Worm (Caenorhabditis elegans) whole organism, early embryonic: ENCODE results near the gene ZK1248.20.

ENCODE experiments used
- B0310.2 ChIP-seq: sonication (generic microtip); optimal IDR thresholded peaks from 2 replicates; lab custom pipeline; 2016; ENCODE audit warnings: mild to moderate bottlenecking, missing genetic modification characterization, missing compliant biosample characterization
- F13C5.2 ChIP-seq: sonication (generic microtip); optimal IDR thresholded peaks from 2 replicates; lab custom pipeline; 2017; ENCODE audit warnings: mild to moderate bottlenecking, missing genetic modification characterization, inconsistent platforms, missing compliant biosample characterization
- aly-1 ChIP-seq: sonication (generic microtip); optimal IDR thresholded peaks from 2 replicates; lab custom pipeline; 2016; ENCODE audit warnings: missing genetic modification characterization, missing compliant biosample characterization
- ama-1 ChIP-seq: fragments of 150-350 bp; optimal IDR thresholded peaks from 2 replicates; lab custom pipeline; 2014
- ceh-13 ChIP-seq: fragments of 200-800 bp; sonication (Bioruptor generic); optimal IDR thresholded peaks from 2 replicates; lab custom pipeline; 2018; ENCODE audit warnings: mild to moderate bottlenecking, missing genetic modification characterization, missing compliant biosample characterization
- ceh-36 ChIP-seq: sonication (generic microtip); optimal IDR thresholded peaks from 2 replicates; lab custom pipeline; 2016; ENCODE audit warnings: missing genetic modification characterization, inconsistent platforms, missing compliant biosample characterization
- ets-7 ChIP-seq: sonication (generic microtip); optimal IDR thresholded peaks from 2 replicates; lab custom pipeline; 2016; ENCODE audit warnings: missing genotype, missing genetic modification characterization, missing compliant biosample characterization
- flt-1 ChIP-seq: fragments of 200-800 bp; sonication (Bioruptor generic); IDR thresholded peaks from 2 replicates; pipeline ENCODE4 v1.3.6; 2022; ENCODE audit warnings: missing genetic modification characterization, missing compliant biosample characterization
- hmbx-1 ChIP-seq: sonication (generic microtip); optimal IDR thresholded peaks from 2 replicates; lab custom pipeline; 2016; ENCODE audit warnings: mild to moderate bottlenecking, missing genetic modification characterization, missing compliant biosample characterization
- hmg-4 ChIP-seq: fragments of 200-800 bp; sonication (Bioruptor generic); optimal IDR thresholded peaks from 2 replicates; lab custom pipeline; 2018; ENCODE audit warnings: mild to moderate bottlenecking, missing genetic modification characterization, missing compliant biosample characterization
- hnd-1 ChIP-seq: sonication (generic microtip); optimal IDR thresholded peaks from 2 replicates; lab custom pipeline; 2016; ENCODE audit warnings: missing genetic modification characterization, missing compliant biosample characterization
- pes-1 ChIP-seq: fragments of 200-800 bp; sonication (Bioruptor generic); IDR thresholded peaks from 2 replicates; pipeline ENCODE4 v1.3.6; 2022; ENCODE audit warnings: missing genetic modification reagents, missing genetic modification characterization, missing compliant biosample characterization
- scrt-1 ChIP-seq: fragments of 200-800 bp; sonication (Bioruptor generic); IDR thresholded peaks from 2 replicates; pipeline ENCODE4 v1.3.6; 2022; ENCODE audit warnings: missing genetic modification characterization, missing compliant biosample characterization
- sea-1 ChIP-seq: fragments of 200-800 bp; sonication (Bioruptor generic); conservative IDR thresholded peaks from 2 replicates; pipeline ENCODE4 v1.3.6; 2022; ENCODE audit warnings: missing genetic modification characterization, missing compliant biosample characterization
- tbx-11 ChIP-seq: fragments of 200-800 bp; sonication (Bioruptor generic); IDR thresholded peaks from 2 replicates; pipeline ENCODE4 v1.3.6; 2022; ENCODE audit warnings: missing genetic modification characterization, missing compliant biosample characterization
- tbx-37 ChIP-seq: fragments of 200-800 bp; sonication (Bioruptor generic); conservative IDR thresholded peaks from 2 replicates; pipeline ENCODE4 v1.3.6; 2022; ENCODE audit warnings: missing genetic modification reagents, missing genetic modification characterization, missing compliant biosample characterization
- tra-4 ChIP-seq: sonication (generic microtip); optimal IDR thresholded peaks from 2 replicates; lab custom pipeline; 2017; ENCODE audit warnings: missing genetic modification characterization, missing compliant biosample characterization

Gene ZK1248.20

DNA sequence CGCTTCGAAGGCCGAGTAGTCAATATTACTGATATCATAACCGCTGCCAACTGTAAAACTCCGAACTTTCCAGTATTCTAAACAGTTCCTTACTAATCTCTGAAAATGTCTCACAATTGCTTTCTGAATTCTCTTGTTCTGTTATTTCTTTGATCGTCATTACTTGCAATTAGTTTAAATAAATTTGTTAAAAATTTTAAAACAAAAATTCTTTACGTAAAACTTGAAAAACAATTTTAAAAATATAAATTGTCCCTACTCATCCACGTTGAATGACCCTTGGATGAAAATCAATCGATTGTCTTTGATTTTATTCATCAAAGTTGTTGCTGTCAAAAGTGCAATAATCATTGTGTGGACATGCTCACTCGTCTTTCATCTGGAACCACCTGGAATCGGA, 22.3 kb upstream of the ZK1248.20 start, which contains the start of gene acdh-8:
TSS of gene acdh-8 (plus strand) at position 301 of the 400 bp plus-strand sequence.
- TF ChIP-seq scrt-1 (GFP tag; lab: Robert Waterston, UW) (no peak), B0310.2 (no peak), sea-1 (GFP tag; lab: Robert Waterston, UW) (no peak), tbx-37 (GFP tag; lab: Robert Waterston, UW) (no peak)

DNA sequence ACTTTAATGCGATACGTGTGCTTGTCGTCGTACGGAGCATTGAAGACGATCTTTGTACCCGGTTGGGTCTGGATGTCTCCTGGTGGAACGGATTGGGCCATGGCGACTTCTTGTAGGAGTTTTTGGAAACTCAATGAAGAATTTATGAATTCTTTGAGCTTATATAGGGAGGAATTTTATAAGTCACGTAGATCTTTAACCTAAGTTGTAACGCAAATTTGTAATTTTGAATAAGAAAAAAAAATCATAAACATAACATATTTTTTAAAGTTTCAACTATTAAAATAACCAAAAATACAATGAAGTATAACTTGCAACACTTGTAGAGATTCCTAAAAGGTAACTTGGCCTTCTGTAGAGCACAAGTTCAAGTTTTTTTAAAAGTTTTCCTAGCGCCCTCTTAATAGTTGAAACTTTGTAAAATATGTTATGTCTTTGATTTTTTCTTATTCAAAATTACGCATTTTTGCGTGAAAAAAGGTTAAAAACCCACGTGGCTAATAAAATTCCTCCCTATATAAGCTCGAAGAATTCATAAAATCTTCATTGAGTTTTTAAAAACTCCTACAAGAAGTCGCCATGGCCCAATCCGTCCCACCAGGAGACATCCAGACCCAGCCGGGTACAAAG, 19.0 kb upstream of the ZK1248.20 start, which contains the start of the genes msp-63 and msp-142:
TSS of gene msp-63 (minus strand) at position 101 of the 630 bp plus-strand sequence.
TSS of gene msp-142 (plus strand) at position 580 of the 630 bp plus-strand sequence.
- no peak for TF ChIP-seq scrt-1 (GFP tag; lab: Robert Waterston, UW)
- TF ChIP-seq flt-1 (GFP tag; lab: Robert Waterston, UW), result no peak
- TF ChIP-seq aly-1 (tag; lab: Kevin White, UChicago), result no peak

DNA sequence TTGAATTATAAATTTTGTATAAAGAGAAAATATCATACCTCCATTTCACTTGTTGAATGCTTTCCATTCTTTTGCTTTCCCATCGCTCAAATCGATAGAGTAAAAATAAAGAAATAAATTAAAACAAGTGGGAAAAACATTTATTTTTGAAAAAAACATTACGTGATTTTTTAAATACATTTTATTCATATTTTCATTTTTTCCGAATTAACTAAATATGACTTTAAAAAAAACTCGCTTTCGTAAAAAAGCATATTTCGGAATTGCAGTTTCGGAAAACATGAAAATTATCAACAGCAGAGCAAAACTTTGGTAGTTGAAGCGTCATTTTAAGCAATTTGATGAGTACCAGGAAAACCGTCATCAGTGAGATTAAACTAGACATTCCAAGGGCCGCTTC, 16.9 kb upstream of the ZK1248.20 start, which contains the start of gene K05F1.8:
TSS of gene K05F1.8 (minus strand) at position 101 of the 400 bp plus-strand sequence.
- no peak for TF ChIP-seq hmg-4 (GFP tag; lab: Kevin White, UChicago)
- no peak for TF ChIP-seq ceh-36
- no peak for TF ChIP-seq sea-1 (GFP tag; lab: Robert Waterston, UW)
- no peak for TF ChIP-seq hnd-1 (tag; lab: Kevin White, UChicago)
- no peak for TF ChIP-seq ets-7 (tag; lab: Kevin White, UChicago)
- no peak for TF ChIP-seq F13C5.2
- no peak for TF ChIP-seq scrt-1 (GFP tag; lab: Robert Waterston, UW)
- TF ChIP-seq flt-1 (GFP tag; lab: Robert Waterston, UW), result no peak
- TF ChIP-seq hmbx-1, result no peak
- no peak for TF ChIP-seq B0310.2
- TF ChIP-seq ceh-13 (GFP tag; lab: Kevin White, UChicago), result no peak
- TF ChIP-seq pes-1 (GFP tag; lab: Robert Waterston, UW), result no peak
- no peak for TF ChIP-seq tbx-37 (GFP tag; lab: Robert Waterston, UW)
- no peak for TF ChIP-seq tra-4 (tag; lab: Kevin White, UChicago)
- no peak for TF ChIP-seq ama-1 (lab: Kevin White, UChicago)
- TF ChIP-seq tbx-11 (GFP tag; lab: Robert Waterston, UW), result no peak
- no peak for TF ChIP-seq aly-1 (tag; lab: Kevin White, UChicago)

DNA sequence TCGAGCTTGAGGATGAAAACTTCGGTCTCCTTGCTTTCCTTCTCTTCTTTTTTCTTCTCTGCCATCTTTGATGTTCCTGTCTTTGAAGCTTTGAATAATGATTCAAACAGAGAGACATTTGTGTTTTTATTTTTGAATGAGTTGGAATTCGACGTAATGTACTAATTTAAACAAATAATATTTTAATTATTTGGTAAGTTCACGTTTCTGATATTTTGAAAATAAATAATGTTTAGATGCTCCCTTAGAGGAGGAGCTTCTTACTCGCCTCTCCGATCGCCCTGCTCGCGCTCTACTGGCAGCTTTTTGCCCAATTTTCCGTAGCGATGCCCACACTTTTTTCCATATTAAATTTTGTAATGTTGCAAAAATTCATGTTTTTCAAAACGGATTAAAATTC, 15.4 kb upstream of the ZK1248.20 start, which contains the start of the genes K05F1.9 and K05F1.1:
TSS of gene K05F1.9 (minus strand) at position 101 of the 400 bp plus-strand sequence.
TSS of gene K05F1.1 (plus strand) at position 308 of the 400 bp plus-strand sequence.
- no peak for TF ChIP-seq hmbx-1
- no peak for TF ChIP-seq ceh-36
- TF ChIP-seq flt-1 (GFP tag; lab: Robert Waterston, UW), result no peak
- no peak for TF ChIP-seq hmg-4 (GFP tag; lab: Kevin White, UChicago)
- TF ChIP-seq F13C5.2, result no peak
- TF ChIP-seq aly-1 (tag; lab: Kevin White, UChicago), result no peak
- no peak for TF ChIP-seq ama-1 (lab: Kevin White, UChicago)
- no peak for TF ChIP-seq B0310.2
- no peak for TF ChIP-seq scrt-1 (GFP tag; lab: Robert Waterston, UW)
- TF ChIP-seq ets-7 (tag; lab: Kevin White, UChicago), result no peak
- TF ChIP-seq hnd-1 (tag; lab: Kevin White, UChicago), result no peak
- no peak for TF ChIP-seq ceh-13 (GFP tag; lab: Kevin White, UChicago)
- no peak for TF ChIP-seq tbx-11 (GFP tag; lab: Robert Waterston, UW)
- TF ChIP-seq pes-1 (GFP tag; lab: Robert Waterston, UW), result no peak
- no peak for TF ChIP-seq tra-4 (tag; lab: Kevin White, UChicago)
- TF ChIP-seq tbx-37 (GFP tag; lab: Robert Waterston, UW), result no peak
- no peak for TF ChIP-seq sea-1 (GFP tag; lab: Robert Waterston, UW)

DNA sequence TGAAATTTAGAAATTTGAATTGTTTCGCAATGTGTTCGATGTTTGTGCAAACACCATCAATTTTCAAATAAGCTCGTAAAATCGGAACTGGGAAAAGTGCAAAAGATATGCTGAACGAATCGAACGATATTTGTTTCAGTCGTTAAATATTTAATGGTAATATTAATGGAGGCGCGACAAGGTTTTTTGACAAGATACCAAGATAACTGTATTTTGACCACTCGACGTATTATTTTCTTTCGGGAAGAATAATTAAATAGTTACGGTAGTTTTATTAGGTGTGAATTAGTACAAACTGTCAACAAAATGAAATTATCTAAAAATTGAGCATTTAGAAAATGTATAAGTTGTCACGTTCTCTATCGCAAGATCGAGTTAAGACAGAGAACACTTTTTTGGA, 12.2 kb upstream of the ZK1248.20 start:
- no peak for TF ChIP-seq hmbx-1
- TF ChIP-seq ama-1 (lab: Kevin White, UChicago), result no peak
- no peak for TF ChIP-seq ceh-13 (GFP tag; lab: Kevin White, UChicago)
- no peak for TF ChIP-seq F13C5.2
- TF ChIP-seq scrt-1 (GFP tag; lab: Robert Waterston, UW), result no peak
- no peak for TF ChIP-seq flt-1 (GFP tag; lab: Robert Waterston, UW)
- no peak for TF ChIP-seq ets-7 (tag; lab: Kevin White, UChicago)
- no peak for TF ChIP-seq hnd-1 (tag; lab: Kevin White, UChicago)
- no peak for TF ChIP-seq B0310.2
- TF ChIP-seq aly-1 (tag; lab: Kevin White, UChicago), result no peak
- no peak for TF ChIP-seq tbx-11 (GFP tag; lab: Robert Waterston, UW)
- no peak for TF ChIP-seq ceh-36

DNA sequence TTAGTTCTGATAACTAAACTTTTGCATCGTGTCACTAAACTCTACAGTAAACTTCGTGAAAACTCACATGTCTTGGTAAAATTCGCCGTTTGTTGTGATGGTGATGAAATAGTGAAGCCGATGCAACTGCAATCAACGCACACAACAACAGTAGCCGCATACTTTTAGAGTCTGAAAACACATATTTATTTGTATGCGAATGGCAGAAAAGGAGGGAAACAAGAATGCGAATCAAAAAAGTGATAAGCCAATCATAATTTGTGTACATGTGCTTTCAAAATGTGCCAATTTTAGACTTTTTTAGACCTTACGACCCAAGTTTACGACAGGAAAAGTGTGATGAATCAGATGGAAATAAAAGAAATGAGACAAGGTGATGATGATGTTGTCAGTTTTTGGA, 11.1 kb upstream of the ZK1248.20 start, which contains the start of gene K05F1.10:
TSS of gene K05F1.10 (minus strand) at position 171 of the 400 bp plus-strand sequence.
- no peak for TF ChIP-seq tra-4 (tag; lab: Kevin White, UChicago)
- TF ChIP-seq ceh-36, result no peak
- no peak for TF ChIP-seq ets-7 (tag; lab: Kevin White, UChicago)
- TF ChIP-seq scrt-1 (GFP tag; lab: Robert Waterston, UW), result no peak
- no peak for TF ChIP-seq hmbx-1
- no peak for TF ChIP-seq ama-1 (lab: Kevin White, UChicago)
- no peak for TF ChIP-seq flt-1 (GFP tag; lab: Robert Waterston, UW)

DNA sequence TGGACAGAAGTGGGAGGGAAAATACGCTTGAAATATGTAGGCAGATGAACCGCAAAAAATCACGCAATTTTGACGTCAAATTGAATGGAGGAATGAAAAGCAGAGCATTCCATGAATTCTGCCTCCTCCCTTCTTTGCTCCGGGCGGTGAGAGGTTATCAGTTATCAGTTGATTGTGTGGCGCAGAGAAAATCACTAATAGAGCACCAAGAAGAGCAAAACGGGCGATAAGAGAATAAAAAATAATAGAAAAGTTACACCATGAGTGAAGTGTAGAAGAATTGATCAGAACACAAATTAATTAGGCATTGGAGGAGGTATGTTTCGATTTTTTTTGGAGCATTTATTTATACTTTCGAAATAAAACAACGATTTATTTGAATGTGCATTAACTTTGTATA, 9.9 kb upstream of the ZK1248.20 start:
- TF ChIP-seq pes-1 (GFP tag; lab: Robert Waterston, UW), result no peak
- no peak for TF ChIP-seq ceh-36
- TF ChIP-seq sea-1 (GFP tag; lab: Robert Waterston, UW), result no peak
- TF ChIP-seq tbx-11 (GFP tag; lab: Robert Waterston, UW), result no peak
- no peak for TF ChIP-seq ets-7 (tag; lab: Kevin White, UChicago)
- TF ChIP-seq flt-1 (GFP tag; lab: Robert Waterston, UW), result no peak
